Worm (Caenorhabditis elegans): ENCODE data around the gene gadr-4.

Gene gadr-4

DNA sequence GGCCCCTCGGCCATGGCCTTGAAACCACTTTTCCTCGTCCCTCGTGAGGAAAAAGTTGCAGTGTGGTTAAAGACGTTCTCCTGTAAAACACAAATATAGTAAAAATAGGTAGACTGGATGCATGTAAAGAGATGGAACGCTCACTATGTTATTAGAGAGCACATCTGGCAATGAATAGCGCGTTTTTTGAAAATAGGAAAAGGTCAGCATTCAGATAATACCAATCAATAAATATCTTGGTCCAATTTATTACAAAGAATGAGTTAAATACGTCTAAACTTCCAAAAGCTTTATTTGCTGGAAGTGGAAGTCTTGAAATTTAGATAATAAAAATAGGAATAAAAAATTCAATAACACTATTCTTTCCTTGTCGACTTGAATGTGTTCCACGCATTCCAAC lies at the start of gene gadr-4:
Gene gadr-4, minus strand, starts transcription at position 101 of the 400 bp plus-strand sequence.
- TF ChIP-seq ctbp-1 (GFP tag; IDR thresholded peaks at IDR 0.05), result no peak
- no peak for TF ChIP-seq R02D3.7 (tag; optimal IDR thresholded peaks at IDR 0.05)

DNA sequence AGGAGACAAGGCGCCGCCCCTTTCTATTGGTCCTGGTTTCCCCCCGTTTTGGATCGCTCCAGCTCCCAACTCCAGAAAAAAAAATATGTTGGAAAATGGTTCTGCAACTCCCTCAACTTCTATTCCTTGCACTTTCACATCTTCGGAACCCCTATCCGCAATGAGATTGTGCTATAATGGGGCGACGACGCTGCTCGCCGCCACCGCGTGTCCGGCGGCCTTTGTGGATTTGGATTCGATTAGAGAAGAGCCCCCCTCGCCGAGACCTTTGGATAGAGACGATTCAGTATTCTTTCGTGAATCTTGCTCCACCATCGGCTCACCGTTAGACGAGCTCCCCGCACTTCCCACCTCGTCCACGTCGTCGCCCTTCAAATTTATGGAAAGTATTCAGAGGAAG lies 44.8 kb upstream of the gadr-4 start:
- TF ChIP-seq nhr-102 (tag; optimal IDR thresholded peaks at IDR 0.05), result no peak
- TF ChIP-seq set-16 (GFP tag; IDR thresholded peaks at IDR 0.05), result peak; percentile 64

DNA sequence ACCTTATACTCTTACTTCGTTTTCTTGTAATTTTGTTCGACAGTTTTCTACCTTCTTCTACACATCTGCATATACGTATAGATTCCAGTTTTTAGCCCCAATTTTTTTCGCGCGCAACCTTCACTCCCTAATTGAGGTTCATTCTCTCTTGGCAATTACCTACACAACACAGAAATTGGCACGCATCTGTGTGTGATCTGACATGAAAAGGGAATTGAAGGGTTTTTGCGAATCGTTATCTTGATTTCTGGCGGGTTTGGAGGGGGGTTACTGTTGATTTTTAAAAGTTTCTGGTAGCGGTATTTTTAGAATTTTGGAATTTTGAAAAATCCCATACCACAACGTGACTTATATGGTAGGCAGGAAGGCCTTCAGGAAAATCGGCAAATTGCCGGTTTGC lies 40.3 kb upstream of the gadr-4 start:
- TF ChIP-seq lin-13 (GFP tag; optimal IDR thresholded peaks at IDR 0.05) (no peak), nhr-42 (GFP tag; IDR thresholded peaks at IDR 0.05) (no peak), Y75B8A.6 (GFP tag; IDR thresholded peaks at IDR 0.05) (no peak), snpc-1.2 (GFP tag; IDR thresholded peaks at IDR 0.05) (no peak), D1046.2 (GFP tag; IDR thresholded peaks at IDR 0.05) (no peak), T20F7.1 (GFP tag; optimal IDR thresholded peaks at IDR 0.05) (no peak), lin-15B (tag; optimal IDR thresholded peaks at IDR 0.05) (no peak)

DNA sequence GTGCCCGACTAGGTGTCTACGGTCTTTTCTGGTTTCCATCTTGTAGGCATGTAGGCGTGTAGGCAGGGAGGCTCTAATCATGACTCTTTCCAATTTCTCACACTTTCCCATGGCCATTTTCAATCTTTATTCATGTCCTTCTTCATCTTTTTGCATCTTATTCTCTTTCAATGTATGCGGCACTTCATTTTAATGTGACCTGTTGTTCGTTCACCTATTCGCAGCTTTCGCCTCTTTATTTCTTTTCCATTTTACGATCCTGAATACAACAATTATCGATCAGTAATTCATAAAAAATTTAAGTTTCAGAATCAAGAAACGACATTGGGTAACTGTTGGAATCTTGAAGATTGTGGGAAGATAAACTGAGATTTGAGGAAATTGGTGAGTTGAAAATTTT lies 38.1 kb upstream of the gadr-4 start, which contains the start of gene rhgf-2:
Gene rhgf-2, plus strand, starts transcription at position 301 of the 400 bp plus-strand sequence.
- no peak for TF ChIP-seq zip-11 (GFP tag; IDR thresholded peaks at IDR 0.05)
- no peak for TF ChIP-seq lin-38 (GFP tag; IDR thresholded peaks at IDR 0.05)
- no peak for TF ChIP-seq nhr-111 (GFP tag; optimal IDR thresholded peaks at IDR 0.05)
- TF ChIP-seq T26A8.4 (GFP tag; IDR thresholded peaks at IDR 0.05), result no peak
- TF ChIP-seq zip-2 (tag; optimal IDR thresholded peaks at IDR 0.05), result no peak
- no peak for TF ChIP-seq dmd-9 (GFP tag; IDR thresholded peaks at IDR 0.05)
- TF ChIP-seq daf-19 (GFP tag; conservative IDR thresholded peaks at IDR 0.05), result no peak
- no peak for TF ChIP-seq lin-39 (tag; optimal IDR thresholded peaks at IDR 0.05)
- no peak for TF ChIP-seq zag-1 (tag; optimal IDR thresholded peaks at IDR 0.05)
- no peak for TF ChIP-seq dve-1 (tag; optimal IDR thresholded peaks at IDR 0.05; ENCODE audit: insufficient read depth)
- TF ChIP-seq egl-27 (tag; optimal IDR thresholded peaks at IDR 0.05), result no peak
- TF ChIP-seq mes-2 (tag; optimal IDR thresholded peaks at IDR 0.05; ENCODE audit: poor library complexity, severe bottlenecking), result no peak
- TF ChIP-seq nhr-42 (GFP tag; IDR thresholded peaks at IDR 0.05), result no peak
- no peak for TF ChIP-seq R02D3.7 (tag; optimal IDR thresholded peaks at IDR 0.05)
- no peak for TF ChIP-seq nhr-41 (GFP tag; IDR thresholded peaks at IDR 0.05)
- TF ChIP-seq ceh-28 (tag; optimal IDR thresholded peaks at IDR 0.05), result no peak
- no peak for TF ChIP-seq lir-3 (tag; optimal IDR thresholded peaks at IDR 0.05)

DNA sequence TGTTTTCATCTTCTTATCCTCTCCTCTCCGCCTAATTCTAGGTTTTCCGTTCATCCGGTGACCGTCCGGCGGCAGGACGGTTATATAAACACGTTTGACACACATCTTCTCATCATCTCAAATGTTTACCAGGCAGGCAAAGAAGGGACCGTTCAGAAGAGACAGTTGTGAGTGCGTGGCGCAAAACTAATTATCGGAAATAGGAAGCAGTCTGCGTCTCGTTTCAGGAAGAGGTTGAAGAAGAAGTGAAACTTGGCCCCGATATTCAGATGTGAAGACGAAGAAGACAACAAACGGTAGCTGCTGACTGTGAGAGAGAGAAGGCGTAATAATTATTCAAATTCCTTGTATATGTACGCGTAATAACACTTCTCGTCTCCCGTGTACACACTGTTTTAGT lies 36.4 kb upstream of the gadr-4 start:
- no peak for TF ChIP-seq ztf-11 (tag; optimal IDR thresholded peaks at IDR 0.05)

DNA sequence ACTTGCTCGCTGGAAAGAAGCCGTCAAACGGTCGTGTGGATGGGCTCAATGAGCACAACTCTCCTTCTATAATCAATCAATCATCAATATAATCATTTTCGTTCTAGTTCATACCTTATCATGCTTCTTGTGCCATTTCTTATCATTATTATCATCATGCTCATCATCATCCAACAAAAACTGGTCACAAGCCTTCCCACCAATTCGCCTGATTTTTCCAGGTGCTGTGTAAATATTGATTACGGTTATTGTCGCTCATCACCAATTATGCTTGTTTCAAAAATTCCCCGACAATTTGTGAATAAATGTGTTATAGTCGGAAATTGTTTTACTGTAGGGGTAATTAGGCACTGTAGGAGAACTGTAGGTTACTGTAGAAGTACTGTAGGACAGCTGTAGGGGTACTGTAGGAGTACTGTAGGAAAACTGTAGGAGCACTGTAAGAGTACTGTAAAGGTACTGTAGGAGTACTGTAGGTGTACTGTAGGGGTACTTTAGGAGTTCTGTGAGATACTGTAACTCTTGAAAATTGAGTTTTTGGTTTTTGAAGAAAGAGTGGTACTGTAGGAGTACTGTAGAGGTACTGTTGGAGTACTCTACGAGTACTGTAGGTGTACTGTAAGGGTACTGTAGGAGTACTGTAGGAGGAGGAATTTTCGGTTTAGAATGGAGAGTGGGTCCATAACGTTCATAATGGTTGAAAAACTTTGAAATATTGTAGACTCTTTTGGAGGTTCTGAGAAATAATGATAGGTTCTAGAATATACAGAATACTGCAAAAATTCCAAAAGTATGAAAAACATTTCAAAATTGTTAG lies 31.9 kb upstream of the gadr-4 start:
- no peak for TF ChIP-seq nhr-10 (tag; optimal IDR thresholded peaks at IDR 0.05)
- no peak for TF ChIP-seq nhr-25 (tag; optimal IDR thresholded peaks at IDR 0.05; ENCODE audit: borderline replicate concordance, insufficient read depth)
- TF ChIP-seq mdt-29 (GFP tag; IDR thresholded peaks at IDR 0.05), result 0 out of 2 replicates have a peak, but pooled peaks have one; percentile 41
- no peak for TF ChIP-seq unc-39 (tag; optimal IDR thresholded peaks at IDR 0.05)
- TF ChIP-seq nhr-102 (tag; optimal IDR thresholded peaks at IDR 0.05), result peak; percentile 30
- TF ChIP-seq dmd-6 (GFP tag; IDR thresholded peaks at IDR 0.05), result no peak
- TF ChIP-seq lin-1 (GFP tag; IDR thresholded peaks at IDR 0.05), result peak; percentile 49; the same call in 1 of the 2 replicates
- no peak for TF ChIP-seq tag-97 (GFP tag; IDR thresholded peaks at IDR 0.05)
- TF ChIP-seq mes-2 (tag; optimal IDR thresholded peaks at IDR 0.05; ENCODE audit: poor library complexity, severe bottlenecking), result no peak
- no peak for TF ChIP-seq jun-1 (tag; optimal IDR thresholded peaks at IDR 0.05)
- no peak for TF ChIP-seq lin-15B (tag; optimal IDR thresholded peaks at IDR 0.05)
- TF ChIP-seq hif-1 (tag; optimal IDR thresholded peaks at IDR 0.05), result peak in 1 of 2 experiments; percentile 5
- 0 out of 2 replicates have a peak, but pooled peaks have one; percentile 23 for TF ChIP-seq ceh-20 (GFP tag; IDR thresholded peaks at IDR 0.05)
- TF ChIP-seq ztf-11 (tag; optimal IDR thresholded peaks at IDR 0.05), result no peak
- TF ChIP-seq mep-1 (tag; optimal IDR thresholded peaks at IDR 0.05), result peak; percentile 66
- no peak for TF ChIP-seq skn-1 (tag; optimal IDR thresholded peaks at IDR 0.05)
- TF ChIP-seq pha-4 (GFP tag; IDR thresholded peaks at IDR 0.05), result 0 out of 2 replicates have a peak, but pooled peaks have one; percentile 35
- TF ChIP-seq pha-4 (tag; optimal IDR thresholded peaks at IDR 0.05), result no peak
